Worm (Caenorhabditis elegans) whole organism, young adult: Measurements from ENCODE around the gene nrde-4.

Experiments used
- chd-7 ChIP-seq: sonication (generic microtip); optimal IDR thresholded peaks from 2 replicates; lab custom pipeline; 2016; ENCODE audit warnings: mild to moderate bottlenecking, missing genetic modification characterization, moderate library complexity, missing compliant biosample characterization
- dpl-1 ChIP-seq: fragments of 150-350 bp; optimal IDR thresholded peaks from 2 replicates; lab custom pipeline; 2014; ENCODE audit warnings: missing biosample characterization, missing genetic modification reagents, missing genetic modification characterization
- ekl-4 ChIP-seq: fragments of 200-800 bp; sonication (Bioruptor generic); IDR thresholded peaks from 2 replicates; pipeline ENCODE4 v1.3.6; 2022; ENCODE audit warnings: missing genetic modification reagents, missing genetic modification characterization, missing compliant biosample characterization
- fkh-3 ChIP-seq: sonication (generic microtip); optimal IDR thresholded peaks from 2 replicates; lab custom pipeline; 2016; ENCODE audit warnings: mild to moderate bottlenecking, missing genetic modification characterization, missing compliant biosample characterization
- lsy-27 ChIP-seq: sonication (generic microtip); optimal IDR thresholded peaks from 2 replicates; lab custom pipeline; 2017; ENCODE audit warnings: missing genetic modification characterization, mild to moderate bottlenecking, missing compliant biosample characterization, antibody characterized with exemption, missing genotype, borderline replicate concordance; ENCODE audit not compliant: insufficient read depth
- nfya-1 ChIP-seq: sonication (generic microtip); optimal IDR thresholded peaks from 2 replicates; lab custom pipeline; 2017; ENCODE audit warnings: antibody characterized with exemption, missing compliant biosample characterization, missing genetic modification characterization, borderline replicate concordance; ENCODE audit not compliant: insufficient read depth
- tlf-1 ChIP-seq: fragments of 200-800 bp; sonication (Bioruptor generic); optimal IDR thresholded peaks from 2 replicates; lab custom pipeline; 2018; ENCODE audit warnings: mild to moderate bottlenecking, missing genetic modification characterization, missing compliant biosample characterization
- zim-3 ChIP-seq: sonication (generic microtip); optimal IDR thresholded peaks from 2 replicates; lab custom pipeline; 2017; ENCODE audit warnings: mild to moderate bottlenecking, missing genetic modification characterization, moderate library complexity, missing compliant biosample characterization

DNA sequence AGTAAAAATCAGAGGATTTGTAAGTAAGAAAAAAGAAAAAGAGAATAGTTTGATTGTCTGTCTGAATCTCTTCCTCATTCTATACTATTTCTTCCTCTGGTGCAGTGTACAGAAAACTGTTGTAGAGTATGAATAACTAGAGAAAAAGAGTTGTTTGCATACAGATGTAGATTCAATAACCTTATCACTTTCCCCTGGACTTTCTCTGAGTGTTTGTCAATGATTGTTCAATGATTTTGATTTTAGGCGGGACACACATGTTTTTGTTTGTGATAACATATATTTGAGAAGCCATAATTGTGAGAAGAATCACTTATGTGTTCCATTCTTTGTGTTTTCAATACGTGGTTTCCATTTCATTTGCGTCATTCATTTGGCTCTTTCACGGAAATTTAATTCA is 25.1 kb upstream of the nrde-4 start:
- no peak for TF ChIP-seq chd-7 (tag; lab: Kevin White, UChicago)
- no peak for TF ChIP-seq dpl-1
- TF ChIP-seq nfya-1 (tag; lab: Kevin White, UChicago): no peak
- no peak for TF ChIP-seq fkh-3 (tag; lab: Kevin White, UChicago)
- TF ChIP-seq zim-3: no peak
- TF ChIP-seq tlf-1 (GFP tag; lab: Kevin White, UChicago): no peak
- TF ChIP-seq ekl-4 (GFP tag; lab: Robert Waterston, UW): no peak
- no peak for TF ChIP-seq lsy-27 (tag; lab: Kevin White, UChicago)
